Fruit fly (Drosophila melanogaster) whole organism, embryonic: ENCODE measurements around the gene CG18135.

Experiments
- Awh ChIP-seq: fragments of 200-800 bp; sonication (Bioruptor generic); IDR thresholded peaks from 2 replicates; pipeline ENCODE4, ENCODE4 v1.3.6; 2022; ENCODE audit warnings: missing biosample characterization, missing genetic modification characterization
- B-H1 ChIP-seq: fragments of 200-800 bp; sonication (Bioruptor generic); IDR thresholded peaks from 3 replicates; pipeline ENCODE4 v1.3.6; 2022; ENCODE audit warnings: missing biosample characterization, missing genetic modification characterization
- BEAF-32 ChIP-seq: fragments of 200-800 bp; sonication (Bioruptor generic); optimal IDR thresholded peaks from 3 replicates; lab custom pipeline; 2017; ENCODE audit warnings: missing biosample characterization, missing genetic modification characterization, mild to moderate bottlenecking, moderate library complexity, missing genetic modification reagents
- CG10431 ChIP-seq: fragments of 200-800 bp; sonication (Bioruptor generic); optimal IDR thresholded peaks from 3 replicates; lab custom pipeline; 2018; ENCODE audit warnings: missing biosample characterization, mild to moderate bottlenecking, missing genetic modification characterization
- CG10462 ChIP-seq: fragments of 200-800 bp; sonication (Bioruptor generic); optimal IDR thresholded peaks from 2 replicates; lab custom pipeline; 2016; ENCODE audit warnings: missing biosample characterization, missing genetic modification characterization
- CG13287 ChIP-seq: fragments of 200-800 bp; sonication (Bioruptor generic); IDR thresholded peaks from 2 replicates; pipeline ENCODE4 v1.3.6; 2022; ENCODE audit warnings: missing biosample characterization, missing genetic modification characterization; ENCODE audit not compliant: partially characterized antibody
- CG13775 ChIP-seq: fragments of 200-800 bp; sonication (Bioruptor generic); optimal IDR thresholded peaks from 3 replicates; lab custom pipeline; 2017; ENCODE audit warnings: missing biosample characterization, mild to moderate bottlenecking, missing genetic modification characterization
- CG15601 ChIP-seq: fragments of 200-800 bp; sonication (Bioruptor generic); optimal IDR thresholded peaks from 3 replicates; lab custom pipeline; 2019; ENCODE audit warnings: missing biosample characterization, mild to moderate bottlenecking, missing genetic modification characterization, moderate library complexity
- CG17361 ChIP-seq: fragments of 200-800 bp; sonication (Bioruptor generic); IDR thresholded peaks from 3 replicates; pipeline ENCODE4 v1.3.6; 2022; ENCODE audit warnings: missing biosample characterization, missing genetic modification characterization
- CG17829 ChIP-seq: fragments of 200-800 bp; optimal IDR thresholded peaks from 2 replicates; lab custom pipeline; 2019; ENCODE audit warnings: missing biosample characterization, mild to moderate bottlenecking, missing genetic modification characterization, moderate library complexity
- CG18619 ChIP-seq: fragments of 200-800 bp; sonication (Bioruptor generic); optimal IDR thresholded peaks from 3 replicates; lab custom pipeline; 2017; ENCODE audit warnings: missing biosample characterization, mild to moderate bottlenecking, missing genetic modification characterization
- CG3163 ChIP-seq: fragments of 200-800 bp; sonication (Bioruptor generic); optimal IDR thresholded peaks from 3 replicates; lab custom pipeline; 2016; ENCODE audit warnings: missing biosample characterization, missing genetic modification characterization
- CG3726 ChIP-seq: fragments of 200-800 bp; sonication (Bioruptor generic); IDR thresholded peaks from 3 replicates; pipeline ENCODE4, ENCODE4 v1.3.6; 2022; ENCODE audit warnings: missing biosample characterization, missing genetic modification characterization
- CG4617 ChIP-seq: fragments of 200-800 bp; sonication (Bioruptor generic); optimal IDR thresholded peaks from 3 replicates; lab custom pipeline; 2016; ENCODE audit warnings: missing biosample characterization, missing genetic modification characterization, borderline replicate concordance
- CG6272 ChIP-seq: fragments of 200-800 bp; sonication (Bioruptor generic); IDR thresholded peaks from 2 replicates; pipeline ENCODE4 v1.3.6; 2022; ENCODE audit warnings: missing biosample characterization, missing genetic modification characterization
- CG6813 ChIP-seq: fragments of 200-800 bp; sonication (Bioruptor generic); optimal IDR thresholded peaks from 2 replicates; lab custom pipeline; 2017; ENCODE audit warnings: missing biosample characterization, missing genetic modification characterization, mild to moderate bottlenecking, moderate library complexity, missing genetic modification reagents
- CG6854 ChIP-seq: fragments of 200-800 bp; sonication (Bioruptor generic); optimal IDR thresholded peaks from 3 replicates; lab custom pipeline; 2017; ENCODE audit warnings: missing biosample characterization, mild to moderate bottlenecking, missing genetic modification characterization
- CG8089 ChIP-seq: fragments of 200-800 bp; sonication (Bioruptor generic); optimal IDR thresholded peaks from 3 replicates; lab custom pipeline; 2016; ENCODE audit warnings: missing biosample characterization, missing genetic modification characterization
- CTCF ChIP-seq: fragments of 200-800 bp; sonication (Bioruptor generic); optimal IDR thresholded peaks from 2 replicates; lab custom pipeline; 2017; ENCODE audit warnings: missing biosample characterization, mild to moderate bottlenecking, missing genetic modification characterization, moderate library complexity
- D19B ChIP-seq: fragments of 200-800 bp; sonication (Bioruptor generic); optimal IDR thresholded peaks from 2 replicates; lab custom pipeline; 2017; ENCODE audit warnings: missing biosample characterization, mild to moderate bottlenecking, missing genetic modification characterization
- Dbx ChIP-seq: fragments of 200-800 bp; sonication (Bioruptor generic); IDR thresholded peaks from 3 replicates; pipeline ENCODE4 v1.3.6; 2022; ENCODE audit warnings: missing biosample characterization, missing genetic modification characterization
- Dref ChIP-seq: fragments of 200-800 bp; sonication (Bioruptor generic); IDR thresholded peaks from 2 replicates; pipeline ENCODE4 v1.3.6; 2022; ENCODE audit warnings: missing biosample characterization, missing genetic modification characterization
- Hr39 ChIP-seq: fragments of >200 bp; optimal IDR thresholded peaks from 2 replicates; lab custom pipeline; 2017
- Hr78 ChIP-seq, 2 experiments: fragments of 200-800 bp in 1 of 2; fragments of >200 bp in 1 of 2; sonication (Bioruptor generic) in 1 of 2; optimal IDR thresholded peaks; 2 replicates each; lab custom pipeline; 2017 to 2019; ENCODE audit warnings: missing biosample characterization in 2 of 2, missing genetic modification characterization in 2 of 2, mild to moderate bottlenecking in 1 of 2, moderate library complexity in 1 of 2
- Mrtf ChIP-seq: fragments of 200-800 bp; sonication (Bioruptor generic); IDR thresholded peaks from 3 replicates; pipeline ENCODE4 v1.3.6; 2022; ENCODE audit warnings: missing biosample characterization, missing genetic modification characterization
- NK7.1 ChIP-seq: fragments of 200-800 bp; sonication (Bioruptor generic); optimal IDR thresholded peaks from 3 replicates; lab custom pipeline; 2016; ENCODE audit warnings: missing biosample characterization, missing genetic modification characterization
- Oaz ChIP-seq: fragments of 200-800 bp; sonication (Bioruptor generic); IDR thresholded peaks from 2 replicates; pipeline ENCODE4 v1.3.6; 2022; ENCODE audit warnings: missing biosample characterization, missing genetic modification characterization
- Pdp1 ChIP-seq, 2 experiments: fragments of 200-800 bp; sonication (Bioruptor generic); optimal IDR thresholded peaks; 3 replicates each; lab custom pipeline; 2016; ENCODE audit warnings: missing biosample characterization in 2 of 2, missing genetic modification characterization in 2 of 2, mild to moderate bottlenecking in 1 of 2, moderate library complexity in 1 of 2
- Spps ChIP-seq: fragments of 200-800 bp; sonication (Bioruptor generic); optimal IDR thresholded peaks from 2 replicates; lab custom pipeline; 2018; ENCODE audit warnings: missing biosample characterization, mild to moderate bottlenecking, missing genetic modification characterization
- ab ChIP-seq: fragments of 200-800 bp; sonication (Bioruptor generic); optimal IDR thresholded peaks from 2 replicates; lab custom pipeline; 2016; ENCODE audit warnings: missing biosample characterization, missing genetic modification characterization
- bcd ChIP-seq: fragments of 200-800 bp; sonication (Bioruptor generic); optimal IDR thresholded peaks from 2 replicates; lab custom pipeline; 2017; ENCODE audit warnings: missing biosample characterization, mild to moderate bottlenecking, missing genetic modification characterization
- chinmo ChIP-seq: fragments of 200-800 bp; sonication (Bioruptor generic); IDR thresholded peaks from 4 replicates; pipeline ENCODE4 v1.3.6; 2022; ENCODE audit warnings: missing biosample characterization, missing genetic modification characterization; ENCODE audit not compliant: partially characterized antibody
- cwo ChIP-seq: fragments of 200-800 bp; sonication (Bioruptor generic); optimal IDR thresholded peaks from 3 replicates; lab custom pipeline; 2017; ENCODE audit warnings: missing biosample characterization, missing genetic modification characterization, mild to moderate bottlenecking, moderate library complexity, missing genetic modification reagents
- disco-r ChIP-seq: fragments of 200-800 bp; sonication (Bioruptor generic); optimal IDR thresholded peaks from 2 replicates; lab custom pipeline; 2016; ENCODE audit warnings: missing biosample characterization, missing genetic modification characterization
- fru ChIP-seq: fragments of >200 bp; optimal IDR thresholded peaks from 2 replicates; lab custom pipeline; 2017
- hbn ChIP-seq: fragments of 200-800 bp; sonication (Bioruptor generic); IDR thresholded peaks from 2 replicates; pipeline ENCODE4 v1.3.6; 2022; ENCODE audit warnings: missing biosample characterization, missing genetic modification characterization; ENCODE audit not compliant: partially characterized antibody
- jumu ChIP-seq: fragments of 200-800 bp; sonication (Bioruptor generic); optimal IDR thresholded peaks from 3 replicates; lab custom pipeline; 2016; ENCODE audit warnings: missing biosample characterization, missing genetic modification characterization
- mirr ChIP-seq: fragments of 200-800 bp; sonication (Bioruptor generic); optimal IDR thresholded peaks from 3 replicates; lab custom pipeline; 2018; ENCODE audit warnings: missing biosample characterization, mild to moderate bottlenecking, missing genetic modification characterization
- nau ChIP-seq: fragments of 200-800 bp; sonication (Bioruptor generic); optimal IDR thresholded peaks from 3 replicates; lab custom pipeline; 2017; ENCODE audit warnings: missing biosample characterization, mild to moderate bottlenecking, missing genetic modification characterization, missing genetic modification reagents
- nmo ChIP-seq: fragments of 200-800 bp; sonication (Bioruptor generic); optimal IDR thresholded peaks from 2 replicates; lab custom pipeline; 2018; ENCODE audit warnings: missing biosample characterization, mild to moderate bottlenecking, missing genetic modification characterization, moderate library complexity
- pan ChIP-seq, 4 experiments: fragments of >200 bp in 3 of 4; fragments of 200-800 bp in 1 of 4; sonication (Bioruptor generic) in 1 of 4; optimal IDR thresholded peaks in 3 of 4; IDR thresholded peaks in 1 of 4; 2 replicates each; pipeline versions ENCODE4 v1.3.6 to Lab custom; 2017 to 2022; ENCODE audit warnings: missing biosample characterization in 2 of 4, missing genetic modification characterization in 2 of 4, mixed read lengths in 1 of 4
- ranshi ChIP-seq: fragments of 200-800 bp; sonication (Bioruptor generic); IDR thresholded peaks from 2 replicates; pipeline ENCODE4 v1.3.6; 2022; ENCODE audit warnings: missing biosample characterization, missing genetic modification characterization
- salm ChIP-seq: fragments of 200-800 bp; sonication (Bioruptor generic); optimal IDR thresholded peaks from 2 replicates; lab custom pipeline; 2018; ENCODE audit warnings: missing biosample characterization, mild to moderate bottlenecking, missing genetic modification characterization
- sens-2 ChIP-seq: fragments of 200-800 bp; sonication (Bioruptor generic); IDR thresholded peaks from 2 replicates; pipeline ENCODE4 v1.3.6; 2022; ENCODE audit warnings: missing biosample characterization, missing genetic modification characterization
- so ChIP-seq: fragments of 200-800 bp; sonication (Bioruptor generic); IDR thresholded peaks from 3 replicates; pipeline ENCODE4 v1.3.6; 2022; ENCODE audit warnings: missing biosample characterization, missing genetic modification characterization
- unc-4 ChIP-seq: fragments of 200-800 bp; sonication (Bioruptor generic); IDR thresholded peaks from 2 replicates; pipeline ENCODE4 v1.3.6; 2022; ENCODE audit warnings: missing biosample characterization, missing genetic modification characterization; ENCODE audit not compliant: partially characterized antibody
- vvl ChIP-seq: fragments of 200-800 bp; sonication (Bioruptor generic); IDR thresholded peaks from 2 replicates; pipeline ENCODE4 v1.3.6; 2022; ENCODE audit warnings: missing biosample characterization, missing genetic modification characterization
- wdn ChIP-seq: fragments of 200-800 bp; sonication (Bioruptor generic); IDR thresholded peaks from 2 replicates; pipeline ENCODE4 v1.3.6; 2022; ENCODE audit warnings: missing biosample characterization, missing genetic modification characterization

Gene CG18135

dm6 chr3L:18968193-18968969 is 29.7 kb downstream of the CG18135 start (continued):
- TF ChIP-seq CG8089 = no peak
- peak; percentile 39 for TF ChIP-seq CG3163 (GFP tag; lab: Kevin White, UChicago)
- no peak for TF ChIP-seq bcd
- no peak for TF ChIP-seq fru
- no peak for TF ChIP-seq pan (optimal IDR thresholded peaks at IDR 0.05; lab: Kevin White, UChicago)
- peak in 1 of 2 experiments; percentile 11 for TF ChIP-seq pan (GFP tag; optimal IDR thresholded peaks at IDR 0.05 in 1 of 2, IDR thresholded peaks at IDR 0.05 in 1 of 2)
- no peak for TF ChIP-seq CG10462
- no peak for TF ChIP-seq CG17829 (tag; lab: Kevin White, UChicago)
- no peak for TF ChIP-seq Spps (tag; lab: Kevin White, UChicago)
- 0 out of 3 replicates have a peak, but pooled peaks have one; percentile 11 for TF ChIP-seq CG3726 (GFP tag; lab: Robert Waterston, UW)
- no peak for TF ChIP-seq B-H1 (GFP tag; lab: Robert Waterston, UW)
- no peak for TF ChIP-seq ab (GFP tag; lab: Kevin White, UChicago)
- no peak for TF ChIP-seq Awh
- TF ChIP-seq Dbx = no peak
- TF ChIP-seq mirr = no peak

dm6 chr3L:18957032-18957431 is 41.1 kb downstream of the CG18135 start:
- TF ChIP-seq Dbx (no peak), nau (no peak), D19B (no peak), unc-4 (GFP tag; lab: Robert Waterston, UW) (no peak), CG6272 (GFP tag; lab: Robert Waterston, UW) (no peak), so (GFP tag; lab: Robert Waterston, UW) (no peak), nmo (GFP tag; lab: Kevin White, UChicago) (no peak), Hr39 (lab: Kevin White, UChicago) (no peak), Dref (GFP tag; lab: Robert Waterston, UW) (no peak), CG13287 (GFP tag; lab: Robert Waterston, UW) (0 out of 2 replicates have a peak, but pooled peaks have one; percentile 18), ranshi (GFP tag; lab: Robert Waterston, UW) (no peak), CG18619 (GFP tag; lab: Kevin White, UChicago) (no peak), vvl (GFP tag; lab: Robert Waterston, UW) (no peak), CG4617 (no peak), Oaz (GFP tag; lab: Robert Waterston, UW) (no peak), CG10431 (no peak), salm (tag; lab: Kevin White, UChicago) (no peak), ab (GFP tag; lab: Kevin White, UChicago) (no peak), CG6854 (GFP tag; lab: Kevin White, UChicago) (no peak), CTCF (GFP tag; lab: Kevin White, UChicago) (peak; percentile 4), wdn (GFP tag; lab: Robert Waterston, UW) (no peak), CG15601 (peak; percentile 18), CG17361 (GFP tag; lab: Robert Waterston, UW) (no peak), sens-2 (GFP tag; lab: Robert Waterston, UW) (no peak), hbn (GFP tag; lab: Robert Waterston, UW) (no peak)
- TF ChIP-seq, all 482 proteins: peak for 3

- TF ChIP-seq vvl (GFP tag; lab: Robert Waterston, UW) (0 out of 2 replicates have a peak, but pooled peaks have one; percentile 42), jumu (GFP tag; lab: Kevin White, UChicago) (no peak), CG6813 (no peak), Hr78 (GFP tag; optimal IDR thresholded peaks at IDR 0.05; lab: Kevin White, UChicago) (peak in 1 of 2 experiments; percentile 25), Pdp1 (GFP tag; optimal IDR thresholded peaks at IDR 0.05; lab: Kevin White, UChicago) (peak in 1 of 2 experiments; percentile 87), disco-r (GFP tag; lab: Kevin White, UChicago) (no peak), chinmo (GFP tag; lab: Robert Waterston, UW) (0 out of 4 replicates have a peak, but pooled peaks have one; percentile 50), NK7.1 (GFP tag; lab: Kevin White, UChicago) (no peak), Mrtf (GFP tag; lab: Robert Waterston, UW) (no peak), cwo (GFP tag; lab: Kevin White, UChicago) (peak; percentile 84), BEAF-32 (GFP tag; lab: Kevin White, UChicago) (no peak), CG13775 (GFP tag; lab: Kevin White, UChicago) (no peak)
Observed at dm6 chr3L:18952399-18952798, 45.7 kb downstream of the CG18135 start.
